Worm (Caenorhabditis elegans) whole organism, L4 larva: ENCODE results near the gene Y39A1A.18.

Experiments
- D1046.2 ChIP-seq: fragments of 200-800 bp; sonication (Bioruptor generic); IDR thresholded peaks from 2 replicates; pipeline ENCODE4 v1.3.6; 2022; ENCODE audit warnings: missing genetic modification characterization, missing compliant biosample characterization
- F37D6.2 ChIP-seq: sonication (generic microtip); optimal IDR thresholded peaks from 2 replicates; lab custom pipeline; 2016; ENCODE audit warnings: mild to moderate bottlenecking, missing genetic modification characterization, missing compliant biosample characterization
- Y105C5A.15 ChIP-seq: fragments of 200-800 bp; sonication (Bioruptor generic); IDR thresholded peaks from 2 replicates; pipeline ENCODE4 v1.3.6; 2022; ENCODE audit warnings: missing genetic modification characterization, missing compliant biosample characterization
- Y48G9A.11 ChIP-seq: fragments of 200-800 bp; sonication (Bioruptor generic); IDR thresholded peaks from 2 replicates; pipeline ENCODE4 v1.3.6; 2022; ENCODE audit warnings: missing genetic modification reagents, missing genetic modification characterization, missing compliant biosample characterization
- aha-1 ChIP-seq: fragments of 150-350 bp; peaks from one replicate; lab custom pipeline; 2014; ENCODE audit warnings: missing biosample characterization, missing genetic modification characterization
- aly-2 ChIP-seq: sonication (generic microtip); optimal IDR thresholded peaks from 2 replicates; lab custom pipeline; 2018; ENCODE audit warnings: missing biosample characterization, missing genetic modification characterization
- ama-1 ChIP-seq: fragments of 150-350 bp; optimal IDR thresholded peaks from 2 replicates; lab custom pipeline; 2014; ENCODE audit warnings: inconsistent platforms, mixed read lengths
- arid-1 ChIP-seq: fragments of 200-800 bp; sonication (Bioruptor generic); conservative IDR thresholded peaks from 2 replicates; pipeline ENCODE4 v1.3.6; 2022; ENCODE audit warnings: missing genetic modification reagents, missing genetic modification characterization, missing compliant biosample characterization
- attf-4 ChIP-seq: sonication (generic microtip); optimal IDR thresholded peaks from 3 replicates; lab custom pipeline; 2017; ENCODE audit warnings: missing biosample characterization, missing genetic modification characterization
- ceh-20 ChIP-seq: fragments of 200-800 bp; sonication (Bioruptor generic); IDR thresholded peaks from 2 replicates; pipeline ENCODE4 v1.3.6; 2022; ENCODE audit warnings: missing genetic modification reagents, missing genetic modification characterization, missing compliant biosample characterization
- ceh-28 ChIP-seq: fragments of 150-350 bp; optimal IDR thresholded peaks from 2 replicates; lab custom pipeline; 2014; ENCODE audit warnings: missing biosample characterization, missing genetic modification reagents, missing genetic modification characterization
- ceh-32 ChIP-seq: sonication (generic microtip); optimal IDR thresholded peaks from 2 replicates; lab custom pipeline; 2016; ENCODE audit warnings: mild to moderate bottlenecking, missing genetic modification characterization, missing compliant biosample characterization; ENCODE audit not compliant: poor library complexity
- ceh-62 ChIP-seq: sonication (generic microtip); optimal IDR thresholded peaks from 2 replicates; lab custom pipeline; 2017; ENCODE audit warnings: missing biosample characterization, missing genetic modification characterization
- ctbp-1 ChIP-seq: fragments of 200-800 bp; sonication (Bioruptor generic); IDR thresholded peaks from 2 replicates; pipeline ENCODE4 v1.3.6; 2022; ENCODE audit warnings: missing genetic modification reagents, missing genetic modification characterization, missing compliant biosample characterization
- daf-16 ChIP-seq, 3 experiments: sonication (generic microtip); optimal IDR thresholded peaks; 2 replicates each; lab custom pipeline; 2016 to 2017; ENCODE audit warnings: missing genetic modification characterization in 3 of 3, missing genetic modification reagents in 3 of 3, mild to moderate bottlenecking in 2 of 3, missing compliant biosample characterization in 2 of 3, missing biosample characterization in 1 of 3, moderate library complexity in 1 of 3
- daf-8 ChIP-seq: fragments of 200-800 bp; sonication (Bioruptor generic); IDR thresholded peaks from 2 replicates; pipeline ENCODE4 v1.3.6; 2022; ENCODE audit warnings: missing genetic modification characterization, missing compliant biosample characterization
- dmd-6 ChIP-seq: fragments of 200-800 bp; sonication (Bioruptor generic); IDR thresholded peaks from 2 replicates; pipeline ENCODE4 v1.3.6; 2022; ENCODE audit warnings: missing genetic modification reagents, missing genetic modification characterization, missing compliant biosample characterization
- dmd-8 ChIP-seq: fragments of 200-800 bp; sonication (Bioruptor generic); IDR thresholded peaks from 2 replicates; pipeline ENCODE4 v1.3.6; 2022; ENCODE audit warnings: missing genetic modification characterization, missing compliant biosample characterization
- dmd-9 ChIP-seq: fragments of 200-800 bp; sonication (Bioruptor generic); IDR thresholded peaks from 2 replicates; pipeline ENCODE4 v1.3.6; 2022; ENCODE audit warnings: missing genetic modification reagents, missing genetic modification characterization, missing compliant biosample characterization
- dpl-1 ChIP-seq: fragments of 150-350 bp; optimal IDR thresholded peaks from 2 replicates; lab custom pipeline; 2014; ENCODE audit warnings: missing biosample characterization, missing genetic modification reagents, missing genetic modification characterization
- duxl-1 ChIP-seq: sonication (generic microtip); optimal IDR thresholded peaks from 2 replicates; lab custom pipeline; 2016; ENCODE audit warnings: mild to moderate bottlenecking, missing genetic modification characterization, moderate library complexity, missing compliant biosample characterization; ENCODE audit not compliant: poor library complexity
- dve-1 ChIP-seq: sonication (generic microtip); optimal IDR thresholded peaks from 2 replicates; lab custom pipeline; 2017; ENCODE audit warnings: antibody characterized with exemption, mild to moderate bottlenecking, missing genetic modification characterization, missing compliant biosample characterization; ENCODE audit not compliant: insufficient read depth
- egl-27 ChIP-seq: sonication (generic microtip); optimal IDR thresholded peaks from 3 replicates; lab custom pipeline; 2017; ENCODE audit warnings: missing biosample characterization, missing genetic modification reagents, missing genetic modification characterization
- fos-1 ChIP-seq: fragments of 150-350 bp; optimal IDR thresholded peaks from 2 replicates; lab custom pipeline; 2014; ENCODE audit warnings: missing biosample characterization, missing genetic modification characterization
- hif-1 ChIP-seq, 2 experiments: sonication (generic microtip); optimal IDR thresholded peaks; 2 replicates each; lab custom pipeline; 2016 to 2017; ENCODE audit warnings: missing compliant biosample characterization in 2 of 2, missing genetic modification characterization in 2 of 2, missing genetic modification reagents in 2 of 2, missing genotype in 2 of 2, mild to moderate bottlenecking in 1 of 2
- hlh-11 ChIP-seq: fragments of 200-800 bp; sonication (Bioruptor generic); optimal IDR thresholded peaks from 2 replicates; lab custom pipeline; 2018; ENCODE audit warnings: mild to moderate bottlenecking, missing genetic modification characterization, missing compliant biosample characterization
- lim-7 ChIP-seq: fragments of 200-800 bp; sonication (Bioruptor generic); IDR thresholded peaks from 2 replicates; pipeline ENCODE4 v1.3.6; 2022; ENCODE audit warnings: missing genetic modification characterization, missing compliant biosample characterization
- lin-1 ChIP-seq: fragments of 200-800 bp; sonication (Bioruptor generic); IDR thresholded peaks from 2 replicates; pipeline ENCODE4 v1.3.6; 2022; ENCODE audit warnings: missing genetic modification reagents, missing genetic modification characterization, missing compliant biosample characterization
- lin-29 ChIP-seq: fragments of 200-800 bp; sonication (Bioruptor generic); IDR thresholded peaks from 2 replicates; pipeline ENCODE4 v1.3.6; 2022; ENCODE audit warnings: missing genetic modification reagents, missing genetic modification characterization, missing compliant biosample characterization
- lin-38 ChIP-seq: fragments of 200-800 bp; sonication (Bioruptor generic); IDR thresholded peaks from 2 replicates; pipeline ENCODE4 v1.3.6; 2022; ENCODE audit warnings: missing genetic modification reagents, missing genetic modification characterization, missing compliant biosample characterization
- lir-3 ChIP-seq: sonication (generic microtip); optimal IDR thresholded peaks from 2 replicates; lab custom pipeline; 2016; ENCODE audit warnings: mild to moderate bottlenecking, missing genetic modification characterization, missing compliant biosample characterization
- madf-5 ChIP-seq, 2 experiments: fragments of 200-800 bp; sonication (Bioruptor generic); IDR thresholded peaks; 2 replicates each; pipeline ENCODE4 v1.3.6; 2022; ENCODE audit warnings: missing compliant biosample characterization in 2 of 2, missing genetic modification characterization in 2 of 2
- madf-9 ChIP-seq: fragments of 200-800 bp; sonication (Bioruptor generic); conservative IDR thresholded peaks from 2 replicates; pipeline ENCODE4 v1.3.6; 2022; ENCODE audit warnings: missing genetic modification reagents, missing genetic modification characterization, missing compliant biosample characterization
- mdl-1 ChIP-seq, 2 experiments: fragments of 150-350 bp in 1 of 2; sonication (generic microtip) in 1 of 2; optimal IDR thresholded peaks; 2 replicates each; lab custom pipeline; 2014 to 2017; ENCODE audit warnings: missing biosample characterization in 2 of 2, missing genetic modification characterization in 2 of 2
- mdt-29 ChIP-seq: fragments of 200-800 bp; sonication (Bioruptor generic); IDR thresholded peaks from 2 replicates; pipeline ENCODE4 v1.3.6; 2022; ENCODE audit warnings: missing genetic modification reagents, missing genetic modification characterization, missing compliant biosample characterization
- mxl-3 ChIP-seq: fragments of 200-800 bp; sonication (Bioruptor generic); optimal IDR thresholded peaks from 2 replicates; lab custom pipeline; 2018; ENCODE audit warnings: mild to moderate bottlenecking, missing genetic modification characterization, missing compliant biosample characterization
- nhr-41 ChIP-seq: fragments of 200-800 bp; sonication (Bioruptor generic); IDR thresholded peaks from 2 replicates; pipeline ENCODE4 v1.3.6; 2022; ENCODE audit warnings: missing genetic modification reagents, missing genetic modification characterization, missing compliant biosample characterization
- nhr-6 ChIP-seq: fragments of 150-350 bp; optimal IDR thresholded peaks from 2 replicates; lab custom pipeline; 2014; ENCODE audit warnings: missing biosample characterization, missing genetic modification characterization
- nhr-77 ChIP-seq: fragments of 150-350 bp; optimal IDR thresholded peaks from 2 replicates; lab custom pipeline; 2014; ENCODE audit warnings: missing biosample characterization, missing genetic modification characterization
- php-3 ChIP-seq: fragments of 200-800 bp; sonication (Bioruptor generic); IDR thresholded peaks from 2 replicates; pipeline ENCODE4 v1.3.6; 2022; ENCODE audit warnings: missing genetic modification reagents, missing genetic modification characterization, missing compliant biosample characterization
- pqm-1 ChIP-seq: sonication (generic microtip); optimal IDR thresholded peaks from 2 replicates; lab custom pipeline; 2017; ENCODE audit warnings: missing biosample characterization, missing genetic modification characterization
- saeg-2 ChIP-seq: fragments of 200-800 bp; sonication (Bioruptor generic); IDR thresholded peaks from 2 replicates; pipeline ENCODE4 v1.3.6; 2022; ENCODE audit warnings: missing genetic modification reagents, missing genetic modification characterization, missing compliant biosample characterization
- sdz-12 ChIP-seq: fragments of 200-800 bp; sonication (Bioruptor generic); optimal IDR thresholded peaks from 2 replicates; lab custom pipeline; 2018; ENCODE audit warnings: mild to moderate bottlenecking, missing genetic modification characterization, missing compliant biosample characterization
- set-16 ChIP-seq: fragments of 200-800 bp; sonication (Bioruptor generic); IDR thresholded peaks from 2 replicates; pipeline ENCODE4 v1.3.6; 2022; ENCODE audit warnings: missing genetic modification reagents, missing genetic modification characterization, missing compliant biosample characterization
- snpc-4 ChIP-seq: fragments of 150-350 bp; optimal IDR thresholded peaks from 2 replicates; lab custom pipeline; 2014; ENCODE audit warnings: missing biosample characterization, missing genetic modification characterization
- tag-97 ChIP-seq: fragments of 200-800 bp; sonication (Bioruptor generic); IDR thresholded peaks from 2 replicates; pipeline ENCODE4 v1.3.6; 2022; ENCODE audit warnings: missing genetic modification characterization, missing compliant biosample characterization
- unc-62 ChIP-seq, 3 experiments: fragments of 150-350 bp in 1 of 3; sonication (generic microtip); optimal IDR thresholded peaks in 2 of 3; peaks in 1 of 3; 1 replicate in 1 of 3; 2 replicates in 2 of 3; lab custom pipeline; 2014 to 2017; ENCODE audit warnings: missing biosample characterization in 3 of 3, missing genetic modification characterization in 3 of 3, missing genetic modification reagents in 3 of 3, missing genotype in 1 of 3
- zag-1 ChIP-seq: fragments of 150-350 bp; optimal IDR thresholded peaks from 2 replicates; lab custom pipeline; 2014; ENCODE audit warnings: missing biosample characterization, missing genetic modification characterization
- zfp-2 ChIP-seq: sonication (generic microtip); optimal IDR thresholded peaks from 2 replicates; lab custom pipeline; 2016; ENCODE audit warnings: mild to moderate bottlenecking, missing genetic modification characterization, missing compliant biosample characterization
- zfp-3 ChIP-seq: fragments of 200-800 bp; sonication (Bioruptor generic); conservative IDR thresholded peaks from 2 replicates; pipeline ENCODE4 v1.3.6; 2022; ENCODE audit warnings: missing genetic modification reagents, missing genetic modification characterization, missing compliant biosample characterization
- zip-2 ChIP-seq: fragments of 150-350 bp; optimal IDR thresholded peaks from 2 replicates; lab custom pipeline; 2014; ENCODE audit warnings: missing biosample characterization, missing genetic modification characterization

Gene Y39A1A.18

DNA sequence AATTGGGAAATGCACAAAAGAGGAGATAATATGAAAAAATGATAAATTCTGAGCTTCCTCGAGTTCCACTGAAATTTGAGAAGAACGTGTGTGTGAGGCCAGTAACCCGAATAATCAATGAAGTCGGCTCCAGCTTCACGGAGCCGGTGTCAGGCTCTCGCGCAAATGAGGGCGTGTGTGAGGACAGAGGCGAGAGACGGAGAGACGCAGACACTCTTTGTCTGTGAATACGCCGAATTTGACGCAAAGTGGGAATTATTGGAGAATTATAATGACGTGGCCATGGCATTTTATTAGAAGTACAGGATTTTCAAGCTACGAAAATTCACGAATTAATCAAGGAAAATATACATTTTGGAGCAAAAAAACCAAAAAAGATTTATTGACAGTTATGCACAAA, 45.6 kb upstream of the Y39A1A.18 start (continued):
- no peak for TF ChIP-seq duxl-1 (tag; lab: Kevin White, UChicago)
- 0 out of 2 replicates have a peak, but pooled peaks have one; percentile 12 for TF ChIP-seq ctbp-1
- peak; percentile 74 for TF ChIP-seq lin-38 (GFP tag; lab: Robert Waterston, UW)
- TF ChIP-seq nhr-6 (tag; lab: Kevin White, UChicago), result peak; percentile 39
- TF ChIP-seq madf-5 (GFP tag; IDR thresholded peaks at IDR 0.05; lab: Robert Waterston, UW), result no peak
- no peak for TF ChIP-seq zip-2 (tag; lab: Kevin White, UChicago)
- peak; percentile 71 for TF ChIP-seq hlh-11 (tag; lab: Kevin White, UChicago)
- TF ChIP-seq snpc-4 (tag; lab: Kevin White, UChicago), result no peak
- peak; percentile 60 for TF ChIP-seq dpl-1 (GFP tag; lab: Kevin White, UChicago)
- TF ChIP-seq lim-7, result no peak
- TF ChIP-seq hif-1 (tag; optimal IDR thresholded peaks at IDR 0.05; lab: Kevin White, UChicago), result peak in 1 of 2 experiments; percentile 48
- TF ChIP-seq mdt-29 (GFP tag; lab: Robert Waterston, UW), result no peak
- 0 out of 2 replicates have a peak, but pooled peaks have one; percentile 14 for TF ChIP-seq dmd-6
- TF ChIP-seq lin-29 (GFP tag; lab: Robert Waterston, UW), result no peak
- 0 out of 2 replicates have a peak, but pooled peaks have one; percentile 22 for TF ChIP-seq arid-1 (GFP tag; lab: Robert Waterston, UW)
- TF ChIP-seq lir-3, result peak; percentile 11
- TF ChIP-seq ceh-20, result no peak
- TF ChIP-seq Y105C5A.15 (GFP tag; lab: Robert Waterston, UW), result no peak
- no peak for TF ChIP-seq zag-1 (tag; lab: Kevin White, UChicago)
- TF ChIP-seq F37D6.2 (tag; lab: Kevin White, UChicago), result no peak
- TF ChIP-seq ceh-32 (tag; lab: Kevin White, UChicago), result no peak
- no peak for TF ChIP-seq egl-27 (tag; lab: Kevin White, UChicago)
- TF ChIP-seq dmd-9 (GFP tag; lab: Robert Waterston, UW), result no peak
- no peak for TF ChIP-seq nhr-77
- TF ChIP-seq php-3 (GFP tag; lab: Robert Waterston, UW), result no peak
- TF ChIP-seq madf-9 (GFP tag; lab: Robert Waterston, UW), result no peak
- no peak for TF ChIP-seq dmd-8 (GFP tag; lab: Robert Waterston, UW)
- TF ChIP-seq lin-1 (GFP tag; lab: Robert Waterston, UW), result no peak
- peak; percentile 12 for TF ChIP-seq mxl-3 (GFP tag; lab: Kevin White, UChicago)
- no peak for TF ChIP-seq fos-1 (tag; lab: Kevin White, UChicago)
- TF ChIP-seq aly-2 (tag; lab: Kevin White, UChicago), result no peak
- TF ChIP-seq tag-97 (GFP tag; lab: Robert Waterston, UW), result no peak
- TF ChIP-seq ceh-28 (tag; lab: Kevin White, UChicago), result no peak
- TF ChIP-seq aha-1 (tag; lab: Kevin White, UChicago), result peak; percentile 97
- peak; percentile 62 for TF ChIP-seq ama-1
- no peak for TF ChIP-seq zfp-2
- TF ChIP-seq ceh-62, result no peak
- peak in 1 of 2 experiments; percentile 8 for TF ChIP-seq mdl-1 (tag; optimal IDR thresholded peaks at IDR 0.05; lab: Kevin White, UChicago)
- peak in 1 of 2 experiments; percentile 88 for TF ChIP-seq unc-62 (GFP tag; optimal IDR thresholded peaks at IDR 0.05 in 1 of 2; lab: Kevin White, UChicago)
- TF ChIP-seq unc-62 (tag; optimal IDR thresholded peaks at IDR 0.05; lab: Kevin White, UChicago), result no peak
- TF ChIP-seq daf-8 (GFP tag; lab: Robert Waterston, UW), result no peak
- no peak for TF ChIP-seq attf-4 (tag; lab: Kevin White, UChicago)
- TF ChIP-seq saeg-2 (GFP tag; lab: Robert Waterston, UW), result no peak
- TF ChIP-seq D1046.2 (GFP tag; lab: Robert Waterston, UW), result no peak
- TF ChIP-seq zfp-3 (GFP tag; lab: Robert Waterston, UW), result 0 out of 2 replicates have a peak, but pooled peaks have one; percentile 49
- TF ChIP-seq set-16 (GFP tag; lab: Robert Waterston, UW), result no peak
- TF ChIP-seq Y48G9A.11 (GFP tag; lab: Robert Waterston, UW), result no peak
- TF ChIP-seq sdz-12 (GFP tag; lab: Kevin White, UChicago), result no peak
- TF ChIP-seq nhr-41 (GFP tag; lab: Robert Waterston, UW), result no peak
- TF ChIP-seq pqm-1, result peak; percentile 13
- no peak for TF ChIP-seq daf-16 (GFP tag; optimal IDR thresholded peaks at IDR 0.05; lab: Kevin White, UChicago)
- peak; percentile 4 for TF ChIP-seq daf-16 (tag; optimal IDR thresholded peaks at IDR 0.05; lab: Kevin White, UChicago)
- peak; percentile 60 for TF ChIP-seq dve-1 (tag; lab: Kevin White, UChicago)
